Fruit fly (Drosophila melanogaster) whole organism, wandering third instar larva: ENCODE measurements around the gene ND-30.

Experiments
- Abd-B ChIP-seq: fragments of >200 bp; optimal IDR thresholded peaks from 2 replicates; lab custom pipeline; 2017; ENCODE audit warnings: missing biosample characterization, missing genetic modification characterization
- CG32264 ChIP-seq: fragments of 200-800 bp; sonication (Bioruptor generic); optimal IDR thresholded peaks from 2 replicates; lab custom pipeline; 2016; ENCODE audit warnings: missing biosample characterization, missing genetic modification characterization
- CrebA ChIP-seq: fragments of 200-800 bp; sonication (Bioruptor generic); optimal IDR thresholded peaks from 2 replicates; lab custom pipeline; 2016; ENCODE audit warnings: missing biosample characterization, mild to moderate bottlenecking, missing genetic modification characterization, borderline replicate concordance
- Dif ChIP-seq: fragments of 200-275, 200-300 bp; sonication (Bioruptor generic); optimal IDR thresholded peaks from 2 replicates; lab custom pipeline; 2018; ENCODE audit warnings: missing biosample characterization, missing genetic modification characterization; ENCODE audit not compliant: partially characterized antibody
- Hnf4 ChIP-seq: fragments of 200-800 bp; sonication (Bioruptor generic); optimal IDR thresholded peaks from 2 replicates; lab custom pipeline; 2016; ENCODE audit warnings: missing biosample characterization, mild to moderate bottlenecking, missing genetic modification characterization
- Hr78 ChIP-seq: fragments of >200 bp; optimal IDR thresholded peaks from 2 replicates; lab custom pipeline; 2017; ENCODE audit warnings: missing biosample characterization, missing genetic modification characterization
- Hr83 ChIP-seq: fragments of 200-300 bp; sonication (Bioruptor generic); optimal IDR thresholded peaks from 2 replicates; lab custom pipeline; 2016; ENCODE audit warnings: missing biosample characterization, mild to moderate bottlenecking, missing genetic modification characterization, moderate library complexity; ENCODE audit not compliant: poor library complexity, severe bottlenecking
- Jra ChIP-seq: sonication (Bioruptor generic); optimal IDR thresholded peaks from 2 replicates; lab custom pipeline; 2016; ENCODE audit warnings: missing biosample characterization, missing genetic modification characterization
- Mio ChIP-seq: sonication (Bioruptor generic); optimal IDR thresholded peaks from 2 replicates; lab custom pipeline; 2016; ENCODE audit warnings: missing biosample characterization, missing genetic modification characterization
- N ChIP-seq: fragments of >200 bp; optimal IDR thresholded peaks from 2 replicates; lab custom pipeline; 2018; ENCODE audit warnings: missing biosample characterization, missing external identifiers, missing genetic modification characterization
- Rel ChIP-seq, 2 experiments: fragments of 200-800 bp; sonication (Bioruptor generic) in 1 of 2; optimal IDR thresholded peaks; 2 replicates in 1 of 2; 3 replicates in 1 of 2; lab custom pipeline; 2016 to 2019; ENCODE audit warnings: mild to moderate bottlenecking in 2 of 2, missing biosample characterization in 2 of 2, missing genetic modification characterization in 2 of 2, moderate library complexity in 1 of 2
- Sp1 ChIP-seq: fragments of 200-800 bp; sonication (Bioruptor generic); optimal IDR thresholded peaks from 3 replicates; lab custom pipeline; 2019; ENCODE audit warnings: missing biosample characterization, mild to moderate bottlenecking, missing genetic modification characterization, moderate library complexity
- dl ChIP-seq, 2 experiments: fragments of 175-275, 200-275 bp in 1 of 2; fragments of 200-275 bp in 1 of 2; sonication (Bioruptor generic); optimal IDR thresholded peaks; lab custom pipeline; 2018; ENCODE audit warnings: mild to moderate bottlenecking in 2 of 2, missing biosample characterization in 2 of 2, missing genetic modification characterization in 2 of 2, moderate library complexity in 2 of 2; ENCODE audit not compliant: partially characterized antibody in 2 of 2, insufficient read depth in 1 of 2
- dsf ChIP-seq: sonication (Bioruptor generic); optimal IDR thresholded peaks from 2 replicates; lab custom pipeline; 2016; ENCODE audit warnings: missing biosample characterization, missing genetic modification characterization, borderline replicate concordance
- foxo ChIP-seq, 2 experiments: fragments of 200-800 bp; sonication (Bioruptor generic); optimal IDR thresholded peaks; 2 replicates in 1 of 2; 3 replicates in 1 of 2; lab custom pipeline; 2016 to 2017; ENCODE audit warnings: missing biosample characterization in 2 of 2, missing genetic modification characterization in 2 of 2
- fru ChIP-seq: fragments of 200-800 bp; sonication (Bioruptor generic); optimal IDR thresholded peaks from 3 replicates; lab custom pipeline; 2016; ENCODE audit warnings: missing biosample characterization, mild to moderate bottlenecking, missing genetic modification characterization
- h ChIP-seq: fragments of 200-800 bp; sonication (Bioruptor generic); optimal IDR thresholded peaks from 3 replicates; lab custom pipeline; 2016; ENCODE audit warnings: missing biosample characterization, mild to moderate bottlenecking, missing genetic modification characterization
- lola ChIP-seq: fragments of >200 bp; optimal IDR thresholded peaks from 2 replicates; lab custom pipeline; 2017; ENCODE audit warnings: missing biosample characterization, missing genetic modification characterization
- pan ChIP-seq: fragments of >200 bp; optimal IDR thresholded peaks from 2 replicates; lab custom pipeline; 2017
- psq ChIP-seq: fragments of 200-800 bp; sonication (Bioruptor generic); optimal IDR thresholded peaks from 3 replicates; lab custom pipeline; 2017; ENCODE audit warnings: missing biosample characterization, mild to moderate bottlenecking, missing genetic modification characterization, moderate library complexity
- sv ChIP-seq: fragments of 200-800 bp; sonication (Bioruptor generic); optimal IDR thresholded peaks from 3 replicates; lab custom pipeline; 2016; ENCODE audit warnings: missing biosample characterization, missing genetic modification characterization
- tai ChIP-seq: sonication (Bioruptor generic); optimal IDR thresholded peaks from 2 replicates; lab custom pipeline; 2016; ENCODE audit warnings: missing biosample characterization, missing genetic modification characterization
- usp ChIP-seq: fragments of >200 bp; optimal IDR thresholded peaks from 2 replicates; lab custom pipeline; 2017; ENCODE audit warnings: missing biosample characterization, missing genetic modification characterization

Gene ND-30

dm6 chr3L:3159309-3160194, at the start of gene ND-30, which contains the start of gene CG15812:
Gene ND-30 (minus strand): TSS chr3L:3159578.
Gene CG15812 (plus strand): TSS chr3L:3159991.
- TF ChIP-seq Jra (GFP tag; lab: Kevin White, UChicago) = no peak
- TF ChIP-seq psq (GFP tag; lab: Kevin White, UChicago) = peak; percentile 22
- TF ChIP-seq usp (GFP tag; lab: Kevin White, UChicago) = no peak
- TF ChIP-seq Abd-B = no peak
- TF ChIP-seq Hr83 (GFP tag; lab: Kevin White, UChicago) = peak; percentile 5
- peak in 1 of 2 experiments; percentile 21 for TF ChIP-seq foxo (GFP tag; optimal IDR thresholded peaks at IDR 0.05; lab: Kevin White, UChicago)

- TF ChIP-seq h = no peak
- peak; percentile 92 for TF ChIP-seq Hr83 (GFP tag; lab: Kevin White, UChicago)
- TF ChIP-seq, all 38 proteins: peak for 1
Measured at dm6 chr3L:3208895-3209294, 49.5 kb upstream of the ND-30 start, which contains the start of the genes CG32269 and CG32270. Gene CG32269 (minus strand): TSS chr3L:3208985. Gene CG32270 (minus strand): TSS chr3L:3208985.

dm6 chr3L:3206263-3206662, 46.9 kb upstream of the ND-30 start, which contains the start of gene CG33160:
Gene CG33160 (minus strand): TSS chr3L:3206363.
- no peak for TF ChIP-seq h
- TF ChIP-seq, all 38 proteins: peak for 0

DNA sequence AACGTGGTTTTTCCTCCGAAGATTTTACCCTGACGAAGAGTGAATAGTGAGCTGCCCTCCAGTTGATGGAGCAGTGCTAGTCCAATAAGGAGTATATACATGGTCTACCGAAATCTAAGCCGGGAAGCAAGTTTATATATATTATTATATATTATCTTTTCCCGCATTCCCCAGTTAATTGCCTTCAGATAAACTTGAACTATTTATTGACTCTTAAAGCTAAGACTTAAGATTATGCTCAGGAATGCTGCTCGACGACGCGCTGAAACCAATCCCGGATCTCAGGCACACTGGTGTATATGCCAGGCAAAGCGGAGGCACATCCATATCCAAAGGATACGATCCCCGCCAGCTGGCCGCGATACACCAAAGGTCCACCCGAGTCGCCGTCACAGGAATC, 46.0 kb upstream of the ND-30 start, which contains the start of gene CG32277:
Gene CG32277, minus strand, starts transcription at position 101 of the 400 bp plus-strand sequence.
- TF ChIP-seq Mio (GFP tag; lab: Kevin White, UChicago) (no peak), foxo (GFP tag; optimal IDR thresholded peaks at IDR 0.05; lab: Kevin White, UChicago) (no peak), Abd-B (no peak), CrebA (GFP tag; lab: Kevin White, UChicago) (no peak), dl (GFP tag; optimal IDR thresholded peaks at IDR 0.05; lab: Kevin White, UChicago; ENCODE audit: insufficient read depth in 1 of 2, partially characterized antibody in 2 of 2) (no peak), dsf (GFP tag; lab: Kevin White, UChicago) (no peak), pan (lab: Kevin White, UChicago) (no peak), h (no peak), Dif (no peak), psq (GFP tag; lab: Kevin White, UChicago) (no peak), Hr83 (GFP tag; lab: Kevin White, UChicago) (no peak)

- TF ChIP-seq Hr78 (GFP tag; lab: Kevin White, UChicago) (no peak), CG32264 (GFP tag; lab: Kevin White, UChicago) (no peak), h (no peak), tai (GFP tag; lab: Kevin White, UChicago) (no peak), Rel (GFP tag; optimal IDR thresholded peaks at IDR 0.05; lab: Kevin White, UChicago) (no peak), Rel (tag; optimal IDR thresholded peaks at IDR 0.05; lab: Kevin White, UChicago) (no peak), sv (GFP tag; lab: Kevin White, UChicago) (no peak), N (no peak), Hnf4 (GFP tag; lab: Kevin White, UChicago) (no peak), Mio (GFP tag; lab: Kevin White, UChicago) (no peak)
Measured at dm6 chr3L:3204348-3204747, 45.0 kb upstream of the ND-30 start, which contains the start of gene CG33159. Gene CG33159 (minus strand): TSS chr3L:3204448.

dm6 chr3L:3203062-3203461, 43.7 kb upstream of the ND-30 start, which contains the start of gene CG32271:
Gene CG32271 (minus strand): TSS chr3L:3203162.
- TF ChIP-seq Mio (GFP tag; lab: Kevin White, UChicago) (no peak), Sp1 (no peak), psq (GFP tag; lab: Kevin White, UChicago) (no peak), tai (GFP tag; lab: Kevin White, UChicago) (no peak), sv (GFP tag; lab: Kevin White, UChicago) (no peak), fru (GFP tag; lab: Kevin White, UChicago) (no peak), Hr78 (GFP tag; lab: Kevin White, UChicago) (no peak), lola (GFP tag; lab: Kevin White, UChicago) (no peak)
